Worm (Caenorhabditis elegans) whole organism, young adult: ENCODE results near the gene Y54F10BM.3.

ENCODE experiments used
- F22D6.2 ChIP-seq: sonication (generic microtip); optimal IDR thresholded peaks from 2 replicates; lab custom pipeline; 2016; ENCODE audit warnings: mild to moderate bottlenecking, missing genetic modification characterization, missing compliant biosample characterization
- K11D2.4 ChIP-seq: fragments of 200-800 bp; sonication (Bioruptor generic); IDR thresholded peaks from 2 replicates; pipeline ENCODE4 v1.3.6; 2022; ENCODE audit warnings: missing genetic modification reagents, missing genetic modification characterization, missing compliant biosample characterization
- bed-2 ChIP-seq: fragments of 200-800 bp; sonication (Bioruptor generic); IDR thresholded peaks from 2 replicates; pipeline ENCODE4 v1.3.6; 2022; ENCODE audit warnings: missing genetic modification reagents, missing genetic modification characterization, missing compliant biosample characterization
- lin-35 ChIP-seq, 3 experiments: fragments of 150-350 bp in 2 of 3; sonication (generic microtip) in 1 of 3; optimal IDR thresholded peaks; 2 replicates each; lab custom pipeline; 2014 to 2018; ENCODE audit warnings: missing biosample characterization in 3 of 3, missing genetic modification characterization in 3 of 3, missing genetic modification reagents in 3 of 3
- pha-4 ChIP-seq: fragments of 150-350 bp; sonication (generic microtip); optimal IDR thresholded peaks from 2 replicates; lab custom pipeline; 2014; ENCODE audit warnings: missing biosample characterization, missing genetic modification reagents, missing genetic modification characterization
- snpc-4 ChIP-seq, 5 experiments: fragments of 150-350 bp in 1 of 5; sonication (generic microtip) in 4 of 5; optimal IDR thresholded peaks; 2 replicates each; lab custom pipeline; 2014 to 2018; ENCODE audit warnings: missing genetic modification characterization in 5 of 5, missing biosample characterization in 3 of 5, antibody characterized with exemption in 2 of 5, mild to moderate bottlenecking in 2 of 5, missing compliant biosample characterization in 2 of 5, missing genotype in 2 of 5, moderate library complexity in 2 of 5, missing genetic modification reagents in 1 of 5
- zfh-2 ChIP-seq: fragments of 200-800 bp; sonication (Bioruptor generic); conservative IDR thresholded peaks from 2 replicates; pipeline ENCODE4 v1.3.6; 2022; ENCODE audit warnings: missing genetic modification reagents, missing genetic modification characterization, missing compliant biosample characterization
- ztf-3 ChIP-seq: fragments of 200-800 bp; sonication (Bioruptor generic); optimal IDR thresholded peaks from 2 replicates; lab custom pipeline; 2018; ENCODE audit warnings: mild to moderate bottlenecking, missing genetic modification characterization, missing compliant biosample characterization

ce11 chrIII:2245727-2246126 is 36.1 kb upstream of the Y54F10BM.3 start, which contains the start of gene srd-67:
- TF ChIP-seq bed-2 (GFP tag; lab: Robert Waterston, UW), result no peak
- TF ChIP-seq pha-4 (tag; lab: Kevin White, UChicago), result no peak
- TF ChIP-seq F22D6.2 (tag; lab: Kevin White, UChicago), result no peak
- TF ChIP-seq ztf-3 (GFP tag; lab: Kevin White, UChicago), result no peak
- no peak for TF ChIP-seq zfh-2 (GFP tag; lab: Robert Waterston, UW)
- TF ChIP-seq K11D2.4 (GFP tag; lab: Robert Waterston, UW), result no peak
- no peak for TF ChIP-seq snpc-4 (GFP tag; optimal IDR thresholded peaks at IDR 0.05; lab: Kevin White, UChicago)
- no peak for TF ChIP-seq snpc-4 (tag; optimal IDR thresholded peaks at IDR 0.05; lab: Kevin White, UChicago)
- TF ChIP-seq lin-35 (GFP tag; optimal IDR thresholded peaks at IDR 0.05; lab: Kevin White, UChicago), result no peak
